Worm (Caenorhabditis elegans) whole organism, midembryonic: ENCODE measurements around the gene C33H5.16.

Experiments used
- T22C8.4 ChIP-seq: fragments of 200-800 bp; sonication (Bioruptor generic); IDR thresholded peaks from 2 replicates; pipeline ENCODE4 v1.3.6; 2022; ENCODE audit warnings: missing genetic modification characterization, missing compliant biosample characterization
- cog-1 ChIP-seq: sonication (generic microtip); optimal IDR thresholded peaks from 2 replicates; lab custom pipeline; 2016; ENCODE audit warnings: missing genetic modification characterization, missing compliant biosample characterization
- flt-1 ChIP-seq: fragments of 200-800 bp; sonication (Bioruptor generic); IDR thresholded peaks from 2 replicates; pipeline ENCODE4 v1.3.6; 2022; ENCODE audit warnings: missing genetic modification characterization, missing compliant biosample characterization
- klf-2 ChIP-seq: fragments of 200-800 bp; sonication (Bioruptor generic); conservative IDR thresholded peaks from 2 replicates; pipeline ENCODE4 v1.3.6; 2022; ENCODE audit warnings: missing genetic modification reagents, missing genetic modification characterization, missing compliant biosample characterization
- med-1 ChIP-seq: sonication (generic microtip); optimal IDR thresholded peaks from 2 replicates; lab custom pipeline; 2017; ENCODE audit warnings: missing genetic modification characterization, mild to moderate bottlenecking, missing compliant biosample characterization, antibody characterized with exemption, missing genetic modification reagents; ENCODE audit not compliant: insufficient read depth
- ref-1 ChIP-seq: fragments of 200-800 bp; sonication (Bioruptor generic); conservative IDR thresholded peaks from 2 replicates; pipeline ENCODE4 v1.3.6; 2022; ENCODE audit warnings: missing genetic modification reagents, missing genetic modification characterization, missing compliant biosample characterization
- tab-1 ChIP-seq: fragments of 200-800 bp; sonication (Bioruptor generic); IDR thresholded peaks from 2 replicates; pipeline ENCODE4 v1.3.6; 2022; ENCODE audit warnings: missing genetic modification characterization, missing compliant biosample characterization
- ztf-23 ChIP-seq: fragments of 200-800 bp; sonication (Bioruptor generic); IDR thresholded peaks from 2 replicates; pipeline ENCODE4 v1.3.6; 2022; ENCODE audit warnings: missing genetic modification reagents, missing genetic modification characterization, missing compliant biosample characterization
- ztf-29 ChIP-seq: fragments of 200-800 bp; sonication (Bioruptor generic); IDR thresholded peaks from 2 replicates; pipeline ENCODE4 v1.3.6; 2022; ENCODE audit warnings: missing genetic modification reagents, missing genetic modification characterization, missing compliant biosample characterization

Gene C33H5.16

DNA sequence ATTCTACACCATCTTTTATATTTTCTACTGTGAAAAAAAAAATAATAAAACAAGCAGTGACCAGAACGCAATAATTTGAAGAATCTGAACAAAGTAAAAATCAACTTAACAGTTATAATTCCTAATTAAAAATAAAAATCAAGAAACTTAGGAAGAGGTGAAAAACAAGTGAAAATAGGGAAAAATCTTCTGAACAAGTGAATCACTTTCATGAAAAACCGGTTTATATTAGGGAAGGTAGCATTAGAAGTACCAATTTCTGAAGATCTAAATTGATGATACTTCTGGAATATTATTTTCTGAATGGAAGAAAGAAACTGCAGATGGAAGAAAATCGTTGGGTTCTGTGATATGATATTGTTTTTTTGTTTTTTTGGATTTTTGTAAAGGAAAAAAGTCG is 33.3 kb upstream of the C33H5.16 start:
- TF ChIP-seq flt-1 (GFP tag; lab: Robert Waterston, UW) (no peak), klf-2 (GFP tag; lab: Robert Waterston, UW) (no peak), tab-1 (GFP tag; lab: Robert Waterston, UW) (no peak)

DNA sequence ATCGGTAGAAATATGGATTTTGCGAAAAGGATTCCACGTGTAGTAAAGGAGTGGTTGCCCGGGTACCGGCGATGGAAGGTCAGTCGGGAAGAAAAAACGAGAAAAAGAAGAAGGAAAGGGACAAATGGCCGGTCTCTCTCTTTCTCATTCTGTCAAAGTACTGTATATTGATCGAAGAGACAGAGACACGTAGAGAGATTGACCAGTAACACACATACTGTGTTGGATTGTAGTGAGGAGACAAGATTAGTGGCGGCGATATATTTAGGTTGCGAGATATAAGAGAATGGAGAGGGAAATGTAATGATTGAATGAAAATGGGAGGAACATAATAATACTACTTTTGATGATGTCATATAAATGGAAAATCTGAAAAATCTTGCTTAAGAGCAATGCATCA is 32.9 kb upstream of the C33H5.16 start:
- no peak for TF ChIP-seq klf-2 (GFP tag; lab: Robert Waterston, UW)
- no peak for TF ChIP-seq ztf-23 (GFP tag; lab: Robert Waterston, UW)
- no peak for TF ChIP-seq ref-1 (GFP tag; lab: Robert Waterston, UW)
- TF ChIP-seq T22C8.4 (GFP tag; lab: Robert Waterston, UW) = no peak
- TF ChIP-seq ztf-29 (GFP tag; lab: Robert Waterston, UW) = no peak
- TF ChIP-seq cog-1 (tag; lab: Kevin White, UChicago) = no peak
- no peak for TF ChIP-seq tab-1 (GFP tag; lab: Robert Waterston, UW)
- TF ChIP-seq med-1 (GFP tag; lab: Kevin White, UChicago) = no peak
- TF ChIP-seq flt-1 (GFP tag; lab: Robert Waterston, UW) = no peak

DNA sequence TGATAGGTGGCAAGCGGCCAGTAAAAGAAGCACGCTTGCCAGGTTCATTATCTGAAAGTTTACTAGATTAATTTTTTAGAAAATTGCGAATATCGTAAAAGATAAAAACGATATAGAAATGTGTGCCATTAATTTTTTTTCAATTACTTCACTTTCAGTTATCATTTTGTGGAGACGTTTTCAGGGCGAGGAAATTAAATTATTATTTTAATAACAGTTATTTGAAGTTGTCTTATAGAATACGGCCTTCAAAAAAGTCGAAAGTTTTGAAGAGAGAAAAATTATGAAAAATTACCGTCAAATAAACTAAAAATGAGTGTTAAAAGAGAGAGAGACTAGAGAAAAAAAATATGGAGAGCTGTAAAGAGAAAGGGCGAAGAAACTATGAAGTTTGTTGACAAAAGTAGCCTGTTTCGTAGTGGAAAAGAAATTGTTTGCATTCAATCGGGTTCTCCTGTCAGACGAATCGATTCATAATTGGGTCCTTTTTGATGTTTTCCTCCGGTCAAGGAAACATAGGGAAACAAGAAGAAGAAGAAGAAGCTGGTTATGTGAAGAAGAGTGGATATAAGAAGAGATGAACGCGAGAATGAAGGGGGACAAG is 31.6 kb upstream of the C33H5.16 start, which contains the start of gene erp-44.2:
Gene erp-44.2, minus strand, starts transcription at position 51 of the 604 bp plus-strand sequence.
- no peak for TF ChIP-seq ref-1 (GFP tag; lab: Robert Waterston, UW)
- no peak for TF ChIP-seq klf-2 (GFP tag; lab: Robert Waterston, UW)
- no peak for TF ChIP-seq flt-1 (GFP tag; lab: Robert Waterston, UW)
- TF ChIP-seq med-1 (GFP tag; lab: Kevin White, UChicago) = no peak
- no peak for TF ChIP-seq ztf-29 (GFP tag; lab: Robert Waterston, UW)
- TF ChIP-seq cog-1 (tag; lab: Kevin White, UChicago) = no peak
- no peak for TF ChIP-seq tab-1 (GFP tag; lab: Robert Waterston, UW)
- TF ChIP-seq ztf-23 (GFP tag; lab: Robert Waterston, UW) = no peak
- TF ChIP-seq T22C8.4 (GFP tag; lab: Robert Waterston, UW) = no peak

DNA sequence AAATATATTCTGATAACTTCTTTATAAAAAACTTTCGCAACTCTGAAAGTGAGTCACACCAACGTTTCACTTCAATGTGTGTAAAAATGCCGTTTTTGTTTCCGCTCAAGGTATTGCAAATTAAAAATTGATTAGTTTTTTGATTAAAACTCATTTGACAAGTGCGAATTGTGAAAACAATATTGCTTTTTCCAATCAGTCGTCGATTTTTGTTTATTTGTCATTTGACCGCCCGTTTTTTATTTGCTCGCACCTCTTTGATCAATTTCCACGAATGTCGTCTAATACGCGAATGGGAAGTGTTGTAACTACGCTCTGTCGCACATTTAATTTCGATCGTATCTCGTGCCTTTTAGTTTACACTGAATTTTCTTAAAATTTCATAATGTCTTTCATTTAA is 27.0 kb upstream of the C33H5.16 start, which contains the start of gene mvb-12:
Gene mvb-12, plus strand, starts transcription at position 375 of the 400 bp plus-strand sequence.
- TF ChIP-seq klf-2 (GFP tag; lab: Robert Waterston, UW) (no peak), flt-1 (GFP tag; lab: Robert Waterston, UW) (no peak), cog-1 (tag; lab: Kevin White, UChicago) (no peak), tab-1 (GFP tag; lab: Robert Waterston, UW) (no peak), ztf-23 (GFP tag; lab: Robert Waterston, UW) (no peak), T22C8.4 (GFP tag; lab: Robert Waterston, UW) (no peak), ztf-29 (GFP tag; lab: Robert Waterston, UW) (no peak), ref-1 (GFP tag; lab: Robert Waterston, UW) (no peak), med-1 (GFP tag; lab: Kevin White, UChicago) (no peak)

DNA sequence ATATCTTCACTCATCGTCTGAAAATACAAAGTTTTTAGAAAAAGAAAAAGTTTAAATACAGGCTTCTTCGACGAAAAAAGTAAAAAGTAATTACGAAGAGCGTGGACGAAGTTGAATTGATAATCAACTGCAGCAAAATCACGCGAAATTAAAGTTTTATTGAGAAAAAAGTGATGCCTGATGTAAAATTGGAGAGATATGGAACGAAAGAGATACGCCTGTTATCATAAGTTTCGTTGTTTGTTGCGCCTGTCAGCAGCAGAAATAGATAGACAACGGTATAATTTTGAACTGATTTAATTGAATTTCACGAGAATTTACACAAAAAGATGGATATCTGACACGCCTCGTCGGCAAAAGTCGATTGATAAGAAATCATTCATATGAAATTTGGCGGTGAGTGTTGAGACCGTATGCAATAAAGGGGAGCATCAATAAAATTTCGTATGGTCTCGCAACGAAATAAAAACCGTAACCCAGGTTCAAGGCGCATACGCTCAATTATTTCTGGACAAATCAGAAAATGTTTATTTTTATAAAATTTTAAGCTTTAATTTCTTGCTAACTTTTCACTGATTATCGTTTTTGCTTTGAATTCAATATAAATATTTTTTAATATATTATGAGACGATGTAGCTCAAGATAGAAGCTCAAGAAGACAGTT is 26.3 kb upstream of the C33H5.16 start, which contains the start of gene C06A6.4:
Gene C06A6.4, minus strand, starts transcription at position 24 of the 664 bp plus-strand sequence.
- no peak for TF ChIP-seq ref-1 (GFP tag; lab: Robert Waterston, UW)

DNA sequence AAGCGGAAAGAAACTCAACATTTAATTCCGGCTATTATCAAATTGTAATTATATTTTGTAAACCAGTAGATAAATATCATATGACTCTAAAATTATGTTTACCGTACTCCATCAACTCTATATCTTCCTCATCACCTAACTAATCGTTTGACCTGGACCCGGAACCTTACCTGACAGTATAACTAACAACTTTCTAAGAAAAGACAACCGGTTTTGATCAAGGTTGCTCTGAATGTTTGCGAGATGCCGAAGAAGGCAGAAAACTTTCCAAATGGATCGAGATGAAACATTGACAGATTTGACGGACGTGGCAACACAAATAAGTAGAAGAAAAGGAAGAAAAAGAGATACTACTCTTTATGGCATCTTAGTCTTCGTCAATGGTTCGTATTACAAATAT is 21.5 kb upstream of the C33H5.16 start:
- TF ChIP-seq klf-2 (GFP tag; lab: Robert Waterston, UW) (no peak), T22C8.4 (GFP tag; lab: Robert Waterston, UW) (no peak), ztf-29 (GFP tag; lab: Robert Waterston, UW) (no peak), tab-1 (GFP tag; lab: Robert Waterston, UW) (no peak), ref-1 (GFP tag; lab: Robert Waterston, UW) (no peak), ztf-23 (GFP tag; lab: Robert Waterston, UW) (no peak), med-1 (GFP tag; lab: Kevin White, UChicago) (no peak), cog-1 (tag; lab: Kevin White, UChicago) (no peak), flt-1 (GFP tag; lab: Robert Waterston, UW) (no peak)

DNA sequence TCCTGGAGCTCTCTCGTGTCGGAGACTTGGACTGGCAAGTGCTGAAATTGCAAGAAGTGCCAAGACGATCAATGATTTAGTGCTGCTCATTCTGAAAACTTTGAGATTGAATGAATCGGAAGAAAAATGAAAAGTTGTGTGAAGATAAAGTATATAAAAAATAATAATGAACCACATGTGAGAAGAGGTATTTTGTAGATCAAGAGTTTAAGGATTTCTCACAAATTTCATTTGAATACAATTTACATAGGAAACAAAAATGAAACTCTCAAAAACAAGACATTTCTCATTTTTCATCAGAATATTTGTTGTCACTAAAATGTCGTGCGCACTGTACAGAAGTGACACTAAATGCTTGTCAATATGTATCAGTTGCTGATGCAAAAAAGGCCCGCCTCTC is 19.4 kb upstream of the C33H5.16 start, which contains the start of gene T14A8.2:
Gene T14A8.2, minus strand, starts transcription at position 101 of the 400 bp plus-strand sequence.
- TF ChIP-seq ztf-29 (GFP tag; lab: Robert Waterston, UW) = no peak
- TF ChIP-seq med-1 (GFP tag; lab: Kevin White, UChicago) = no peak
- no peak for TF ChIP-seq cog-1 (tag; lab: Kevin White, UChicago)
- no peak for TF ChIP-seq tab-1 (GFP tag; lab: Robert Waterston, UW)

DNA sequence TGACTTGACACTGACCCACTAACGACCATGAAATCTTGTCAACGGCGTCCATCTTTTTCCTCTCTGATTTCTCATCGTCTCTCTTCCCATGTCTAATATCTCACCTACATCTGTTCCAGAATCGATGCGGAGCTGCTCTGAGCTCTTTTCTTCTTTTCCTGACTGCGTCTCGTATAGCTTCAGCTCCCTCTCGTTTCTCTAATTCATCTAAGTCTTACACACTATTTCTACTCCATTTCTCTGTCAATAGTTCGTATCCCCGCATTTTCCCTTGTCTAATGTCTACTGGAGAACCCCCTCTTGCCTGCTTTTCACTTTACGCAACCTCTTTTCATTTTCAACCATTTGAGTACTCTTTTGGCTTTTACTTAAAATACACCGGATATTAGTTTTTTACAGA is 14.7 kb upstream of the C33H5.16 start, which contains the start of gene ric-3:
Gene ric-3, plus strand, starts transcription at position 400 of the 400 bp plus-strand sequence.
- peak; percentile 60 for TF ChIP-seq cog-1 (tag; lab: Kevin White, UChicago)
- no peak for TF ChIP-seq med-1 (GFP tag; lab: Kevin White, UChicago)

DNA sequence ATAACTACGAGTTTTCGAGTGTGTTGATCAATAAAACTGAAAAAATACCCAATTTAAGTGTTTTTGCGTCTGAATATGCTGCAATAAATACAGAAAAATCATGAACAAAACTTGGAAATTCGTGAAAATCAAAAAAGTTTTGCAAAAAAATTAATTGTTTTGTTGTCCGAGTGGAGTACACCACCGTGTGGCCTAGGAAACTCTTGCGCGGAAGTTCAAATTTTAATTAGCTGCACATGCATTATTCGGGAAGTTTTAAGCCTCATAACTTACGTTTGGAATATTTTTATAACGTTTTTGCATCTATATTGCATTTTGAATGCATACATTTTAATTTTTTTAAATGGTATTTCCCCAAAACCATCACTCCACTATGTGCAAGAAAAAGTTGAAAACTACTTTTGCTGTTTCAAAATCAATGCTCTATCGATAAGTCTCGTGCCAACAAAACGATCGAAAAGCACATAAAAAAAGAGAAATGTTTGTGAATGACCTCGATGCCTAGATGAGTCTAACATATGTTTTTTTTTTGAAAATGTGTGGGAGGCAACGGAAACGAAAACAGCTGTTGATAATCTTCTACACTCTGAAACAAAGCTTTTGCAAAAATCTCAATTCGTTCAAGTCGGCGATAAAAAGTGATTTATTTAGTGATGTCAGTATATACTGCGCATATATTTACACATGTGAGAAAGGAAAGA is 13.4 kb upstream of the C33H5.16 start:
- no peak for TF ChIP-seq med-1 (GFP tag; lab: Kevin White, UChicago)
- no peak for TF ChIP-seq tab-1 (GFP tag; lab: Robert Waterston, UW)
- no peak for TF ChIP-seq flt-1 (GFP tag; lab: Robert Waterston, UW)
- TF ChIP-seq ztf-29 (GFP tag; lab: Robert Waterston, UW) = no peak
- TF ChIP-seq ref-1 (GFP tag; lab: Robert Waterston, UW) = no peak
- TF ChIP-seq ztf-23 (GFP tag; lab: Robert Waterston, UW) = no peak
